Fruit fly (Drosophila melanogaster) whole organism, embryonic: Measurements from ENCODE around the gene eIF3h.

ENCODE experiments used
- CG10366 ChIP-seq: fragments of 200-800 bp; sonication (Bioruptor generic); IDR thresholded peaks from 2 replicates; pipeline ENCODE4 v1.3.6; 2022; ENCODE audit warnings: missing biosample characterization, missing genetic modification characterization
- CG11247 ChIP-seq: fragments of 200-800 bp; sonication (Bioruptor generic); IDR thresholded peaks from 2 replicates; pipeline ENCODE4 v1.3.6; 2022; ENCODE audit warnings: missing biosample characterization, missing genetic modification characterization
- CG11695 ChIP-seq: fragments of 200-800 bp; sonication (Bioruptor generic); IDR thresholded peaks from 3 replicates; pipeline ENCODE4 v1.3.6; 2022; ENCODE audit warnings: missing biosample characterization, missing genetic modification characterization
- CG14014 ChIP-seq: fragments of 200-800 bp; sonication (Bioruptor generic); IDR thresholded peaks from 2 replicates; pipeline ENCODE4 v1.3.6; 2022; ENCODE audit warnings: missing biosample characterization, missing genetic modification characterization
- CG14965 ChIP-seq: fragments of 200-800 bp; sonication (Bioruptor generic); optimal IDR thresholded peaks from 2 replicates; lab custom pipeline; 2016; ENCODE audit warnings: missing biosample characterization, missing genetic modification characterization, borderline replicate concordance
- CG17568 ChIP-seq: fragments of 200-800 bp; sonication (Bioruptor generic); optimal IDR thresholded peaks from 2 replicates; lab custom pipeline; 2018; ENCODE audit warnings: missing biosample characterization, mild to moderate bottlenecking, missing genetic modification characterization, moderate library complexity
- CG2120 ChIP-seq: fragments of 200-800 bp; sonication (Bioruptor generic); optimal IDR thresholded peaks from 3 replicates; lab custom pipeline; 2016; ENCODE audit warnings: missing biosample characterization, missing genetic modification characterization
- CG2199 ChIP-seq: fragments of 200-800 bp; sonication (Bioruptor generic); IDR thresholded peaks from 3 replicates; pipeline ENCODE4 v1.3.6; 2022; ENCODE audit warnings: missing biosample characterization, missing genetic modification characterization
- CG2202 ChIP-seq: fragments of 200-800 bp; sonication (Bioruptor generic); optimal IDR thresholded peaks from 2 replicates; lab custom pipeline; 2018; ENCODE audit warnings: missing biosample characterization, mild to moderate bottlenecking, missing genetic modification characterization
- CG3065 ChIP-seq: fragments of 200-800 bp; sonication (Bioruptor generic); optimal IDR thresholded peaks from 2 replicates; lab custom pipeline; 2016; ENCODE audit warnings: missing biosample characterization, missing genetic modification characterization
- CG31365 ChIP-seq: fragments of 200-800 bp; sonication (Bioruptor generic); optimal IDR thresholded peaks from 2 replicates; lab custom pipeline; 2018; ENCODE audit warnings: missing biosample characterization, mild to moderate bottlenecking, missing genetic modification characterization
- CG32532 ChIP-seq: fragments of 200-800 bp; sonication (Bioruptor generic); IDR thresholded peaks from 2 replicates; pipeline ENCODE4 v1.3.6; 2022; ENCODE audit warnings: missing biosample characterization, missing genetic modification characterization
- CG34376 ChIP-seq: fragments of 200-800 bp; sonication (Bioruptor generic); optimal IDR thresholded peaks from 2 replicates; lab custom pipeline; 2018; ENCODE audit warnings: missing biosample characterization, mild to moderate bottlenecking, missing genetic modification characterization
- CG34422 ChIP-seq: fragments of 200-800 bp; sonication (Bioruptor generic); IDR thresholded peaks from 3 replicates; pipeline ENCODE4 v1.3.6; 2022; ENCODE audit warnings: missing biosample characterization, missing genetic modification characterization
- CG3726 ChIP-seq: fragments of 200-800 bp; sonication (Bioruptor generic); IDR thresholded peaks from 3 replicates; pipeline ENCODE4, ENCODE4 v1.3.6; 2022; ENCODE audit warnings: missing biosample characterization, missing genetic modification characterization
- CG3995 ChIP-seq: fragments of 200-800 bp; sonication (Bioruptor generic); optimal IDR thresholded peaks from 3 replicates; lab custom pipeline; 2016; ENCODE audit warnings: missing biosample characterization, missing genetic modification characterization
- CG43689 ChIP-seq: fragments of 200-800 bp; sonication (Bioruptor generic); IDR thresholded peaks from 2 replicates; pipeline ENCODE4 v1.3.6; 2022; ENCODE audit warnings: missing biosample characterization, missing genetic modification characterization
- CG4707 ChIP-seq: fragments of 200-800 bp; sonication (Bioruptor generic); optimal IDR thresholded peaks from 2 replicates; lab custom pipeline; 2018; ENCODE audit warnings: missing biosample characterization, mild to moderate bottlenecking, missing genetic modification characterization, moderate library complexity
- CG8388 ChIP-seq: fragments of 200-800 bp; sonication (Bioruptor generic); optimal IDR thresholded peaks from 2 replicates; lab custom pipeline; 2019; ENCODE audit warnings: missing biosample characterization, mild to moderate bottlenecking, missing genetic modification characterization, moderate library complexity
- Dek ChIP-seq: fragments of 200-800 bp; sonication (Bioruptor generic); optimal IDR thresholded peaks from 3 replicates; lab custom pipeline; 2019; ENCODE audit warnings: missing biosample characterization, mild to moderate bottlenecking, missing genetic modification characterization, moderate library complexity
- Dip2 ChIP-seq: fragments of 200-800 bp; sonication (Bioruptor generic); IDR thresholded peaks from 2 replicates; pipeline ENCODE4 v1.3.6; 2022; ENCODE audit warnings: missing biosample characterization, missing genetic modification characterization
- Dip3 ChIP-seq: fragments of 200-800 bp; sonication (Bioruptor generic); optimal IDR thresholded peaks from 3 replicates; lab custom pipeline; 2016; ENCODE audit warnings: missing biosample characterization, missing genetic modification characterization
- Drgx ChIP-seq: fragments of 200-800 bp; sonication (Bioruptor generic); IDR thresholded peaks from 2 replicates; pipeline ENCODE4 v1.3.6; 2022; ENCODE audit warnings: missing biosample characterization, missing genetic modification characterization
- E2f2 ChIP-seq: fragments of 200-800 bp; sonication (Bioruptor generic); IDR thresholded peaks from 2 replicates; pipeline ENCODE4 v1.3.6; 2022; ENCODE audit warnings: missing biosample characterization, missing genetic modification characterization
- Elba2 ChIP-seq: fragments of 200-800 bp; sonication (Bioruptor generic); optimal IDR thresholded peaks from 3 replicates; lab custom pipeline; 2016; ENCODE audit warnings: missing biosample characterization, missing genetic modification characterization
- Ets65A ChIP-seq: fragments of 200-800 bp; sonication (Bioruptor generic); peaks from one replicate; lab custom pipeline; 2016; ENCODE audit warnings: missing biosample characterization, missing genetic modification characterization
- HLH3B ChIP-seq: fragments of 200-800 bp; sonication (Bioruptor generic); IDR thresholded peaks from 2 replicates; pipeline ENCODE4 v1.3.6; 2022; ENCODE audit warnings: missing biosample characterization, missing genetic modification characterization
- NFAT ChIP-seq: fragments of 200-800 bp; sonication (Bioruptor generic); IDR thresholded peaks from 2 replicates; pipeline ENCODE4 v1.3.6; 2022; ENCODE audit warnings: missing biosample characterization, missing genetic modification characterization
- Ptx1 ChIP-seq: fragments of 200-800 bp; sonication (Bioruptor generic); IDR thresholded peaks from 2 replicates; pipeline ENCODE4 v1.3.6; 2022; ENCODE audit warnings: missing biosample characterization, missing genetic modification characterization
- Rfx ChIP-seq: fragments of 200-800 bp; sonication (Bioruptor generic); IDR thresholded peaks from 2 replicates; pipeline ENCODE4 v1.3.6; 2022; ENCODE audit warnings: missing biosample characterization, missing genetic modification characterization
- Xrp1 ChIP-seq: fragments of 200-800 bp; sonication (Bioruptor generic); IDR thresholded peaks from 2 replicates; pipeline ENCODE4 v1.3.6; 2022; ENCODE audit warnings: missing biosample characterization, missing genetic modification characterization
- cwo ChIP-seq: fragments of 200-800 bp; sonication (Bioruptor generic); optimal IDR thresholded peaks from 3 replicates; lab custom pipeline; 2017; ENCODE audit warnings: missing biosample characterization, missing genetic modification characterization, mild to moderate bottlenecking, moderate library complexity, missing genetic modification reagents
- dm ChIP-seq: fragments of 200-800 bp; sonication (Bioruptor generic); optimal IDR thresholded peaks from 3 replicates; lab custom pipeline; 2016; ENCODE audit warnings: missing biosample characterization, missing genetic modification characterization
- fd102C ChIP-seq: fragments of 200-800 bp; sonication (Bioruptor generic); optimal IDR thresholded peaks from 2 replicates; lab custom pipeline; 2018; ENCODE audit warnings: missing biosample characterization, mild to moderate bottlenecking, missing genetic modification characterization, moderate library complexity
- fd3F ChIP-seq: fragments of 200-800 bp; sonication (Bioruptor generic); optimal IDR thresholded peaks from 2 replicates; lab custom pipeline; 2018; ENCODE audit warnings: missing biosample characterization, mild to moderate bottlenecking, missing genetic modification characterization, moderate library complexity
- gcm ChIP-seq: fragments of 200-800 bp; sonication (Bioruptor generic); optimal IDR thresholded peaks from 2 replicates; lab custom pipeline; 2019; ENCODE audit warnings: missing biosample characterization, mild to moderate bottlenecking, missing genetic modification characterization, moderate library complexity
- her ChIP-seq: fragments of 200-800 bp; sonication (Bioruptor generic); optimal IDR thresholded peaks from 2 replicates; lab custom pipeline; 2016; ENCODE audit warnings: missing biosample characterization, missing genetic modification characterization
- insv ChIP-seq, 2 experiments: fragments of 200-800 bp; sonication (Bioruptor generic); optimal IDR thresholded peaks; 3 replicates each; lab custom pipeline; 2016 to 2018; ENCODE audit warnings: missing biosample characterization in 2 of 2, missing genetic modification characterization in 2 of 2
- lilli ChIP-seq: fragments of 200-800 bp; sonication (Bioruptor generic); optimal IDR thresholded peaks from 3 replicates; lab custom pipeline; 2016; ENCODE audit warnings: missing biosample characterization, missing genetic modification characterization
- mam ChIP-seq: fragments of 200-800 bp; sonication (Bioruptor generic); optimal IDR thresholded peaks from 3 replicates; lab custom pipeline; 2016; ENCODE audit warnings: missing biosample characterization, missing genetic modification characterization
- nerfin-1 ChIP-seq: fragments of 200-800 bp; sonication (Bioruptor generic); optimal IDR thresholded peaks from 3 replicates; lab custom pipeline; 2019; ENCODE audit warnings: missing biosample characterization, mild to moderate bottlenecking, missing genetic modification characterization, moderate library complexity
- nerfin-2 ChIP-seq: fragments of 200-800 bp; sonication (Bioruptor generic); IDR thresholded peaks from 2 replicates; pipeline ENCODE4 v1.3.6; 2022; ENCODE audit warnings: missing biosample characterization, missing genetic modification characterization; ENCODE audit not compliant: partially characterized antibody
- nom ChIP-seq: fragments of 200-800 bp; sonication (Bioruptor generic); optimal IDR thresholded peaks from 2 replicates; lab custom pipeline; 2017; ENCODE audit warnings: missing biosample characterization, missing genetic modification characterization, mild to moderate bottlenecking, moderate library complexity, missing genetic modification reagents
- pb ChIP-seq: fragments of 200-800 bp; sonication (Bioruptor generic); optimal IDR thresholded peaks from 3 replicates; lab custom pipeline; 2016; ENCODE audit warnings: missing biosample characterization, missing genetic modification characterization
- row ChIP-seq: fragments of 200-800 bp; sonication (Bioruptor generic); IDR thresholded peaks from 3 replicates; pipeline ENCODE4 v1.3.6; 2022; ENCODE audit warnings: missing biosample characterization, missing genetic modification characterization
- sens ChIP-seq: fragments of 200-800 bp; sonication (Bioruptor generic); peaks from one replicate; lab custom pipeline; 2016; ENCODE audit warnings: missing biosample characterization, missing genetic modification characterization
- sisA ChIP-seq: fragments of 200-800 bp; sonication (Bioruptor generic); IDR thresholded peaks from 2 replicates; pipeline ENCODE4 v1.3.6; 2022; ENCODE audit warnings: missing biosample characterization, missing genetic modification characterization
- slbo ChIP-seq: fragments of 200-800 bp; sonication (Bioruptor generic); IDR thresholded peaks from 2 replicates; pipeline ENCODE4 v1.3.6; 2022; ENCODE audit warnings: missing biosample characterization, missing genetic modification characterization
- so ChIP-seq: fragments of 200-800 bp; sonication (Bioruptor generic); IDR thresholded peaks from 3 replicates; pipeline ENCODE4 v1.3.6; 2022; ENCODE audit warnings: missing biosample characterization, missing genetic modification characterization
- sqz ChIP-seq: fragments of 200-800 bp; sonication (Bioruptor generic); optimal IDR thresholded peaks from 3 replicates; lab custom pipeline; 2018; ENCODE audit warnings: missing biosample characterization, mild to moderate bottlenecking, missing genetic modification characterization
- sug ChIP-seq: fragments of 200-800 bp; optimal IDR thresholded peaks from 2 replicates; lab custom pipeline; 2019; ENCODE audit warnings: missing biosample characterization, mild to moderate bottlenecking, missing genetic modification characterization, moderate library complexity
- yki ChIP-seq: fragments of >200 bp; optimal IDR thresholded peaks from 3 replicates; lab custom pipeline; 2018

Gene eIF3h

DNA sequence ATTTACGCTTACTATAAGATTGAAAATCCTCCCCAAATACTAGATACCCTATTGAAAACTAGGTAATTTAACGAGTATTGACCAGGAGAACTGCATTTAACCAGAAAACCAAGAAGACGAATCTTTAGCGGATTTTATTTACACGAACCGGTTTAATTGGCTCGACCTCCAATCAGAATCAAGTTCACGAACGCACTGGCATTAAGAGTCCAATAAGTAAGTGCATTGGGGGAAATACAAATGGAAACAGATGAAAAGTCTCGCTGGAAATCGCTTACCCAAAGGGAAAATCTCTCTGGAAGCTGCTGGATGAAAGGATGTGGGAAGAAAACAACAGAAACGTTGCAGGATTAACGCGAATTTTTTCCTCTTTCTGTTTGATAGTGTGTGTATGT, 39.7 kb upstream of the eIF3h start:
- TF ChIP-seq HLH3B (GFP tag; lab: Robert Waterston, UW) = no peak
- TF ChIP-seq Elba2 (GFP tag; lab: Kevin White, UChicago) = peak; percentile 60
- no peak for TF ChIP-seq CG43689
- TF ChIP-seq insv (GFP tag; optimal IDR thresholded peaks at IDR 0.05; lab: Kevin White, UChicago) = peak; percentile 72 to 95
- peak; percentile 1 for TF ChIP-seq sens (GFP tag; lab: Kevin White, UChicago)

DNA sequence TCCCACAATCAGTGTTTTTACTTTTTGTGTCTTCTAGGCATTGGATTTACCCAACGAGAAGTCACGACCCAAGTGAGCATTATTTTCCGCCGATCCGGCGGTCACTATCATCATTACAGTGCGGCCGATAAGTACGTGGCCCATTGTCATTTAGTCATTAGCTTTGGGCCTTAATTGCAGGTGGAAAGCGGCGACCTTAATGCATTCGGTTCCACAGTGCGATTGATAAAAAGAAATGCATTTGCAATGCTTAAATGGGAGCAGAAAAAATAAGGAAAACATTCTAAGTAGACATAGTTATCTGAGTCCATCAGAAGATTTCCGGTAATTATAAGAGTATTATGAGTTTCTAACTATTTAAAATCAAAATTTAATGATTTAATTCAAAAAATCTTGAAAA, 39.3 kb upstream of the eIF3h start:
- no peak for TF ChIP-seq sqz (GFP tag; lab: Kevin White, UChicago)
- no peak for TF ChIP-seq dm (GFP tag; lab: Kevin White, UChicago)
- TF ChIP-seq yki (lab: Kevin White, UChicago) = no peak
- peak; percentile 12 for TF ChIP-seq CG3995 (GFP tag; lab: Kevin White, UChicago)
- TF ChIP-seq CG34376 = peak; percentile 77
- peak; percentile 21; the same call in 1 of the 2 replicates for TF ChIP-seq Rfx (GFP tag; lab: Robert Waterston, UW)
- TF ChIP-seq Dip2 = no peak
- peak; percentile 44; the same call in 1 of the 2 replicates for TF ChIP-seq NFAT (GFP tag; lab: Robert Waterston, UW)
- TF ChIP-seq so (GFP tag; lab: Robert Waterston, UW) = no peak
- TF ChIP-seq sug (tag; lab: Kevin White, UChicago) = peak; percentile 27
- 0 out of 3 replicates have a peak, but pooled peaks have one; percentile 31 for TF ChIP-seq CG11695 (GFP tag; lab: Robert Waterston, UW)
- TF ChIP-seq nom = no peak
- TF ChIP-seq CG3726 = no peak
- TF ChIP-seq E2f2 (GFP tag; lab: Robert Waterston, UW) = no peak
- no peak for TF ChIP-seq CG4707 (GFP tag; lab: Kevin White, UChicago)
- TF ChIP-seq row (GFP tag; lab: Robert Waterston, UW) = peak; percentile 26; the same call in 1 of the 3 replicates
- TF ChIP-seq CG2120 = peak; percentile 9
- TF ChIP-seq fd3F = no peak
- TF ChIP-seq Ets65A (GFP tag; lab: Kevin White, UChicago) = peak; percentile 6
- TF ChIP-seq CG14014 (GFP tag; lab: Robert Waterston, UW) = 0 out of 2 replicates have a peak, but pooled peaks have one; percentile 17
- TF ChIP-seq CG11247 (GFP tag; lab: Robert Waterston, UW) = no peak
- TF ChIP-seq Dek = peak; percentile 4
- TF ChIP-seq CG2199 (GFP tag; lab: Robert Waterston, UW) = peak; percentile 47; the same call in 1 of the 3 replicates
- TF ChIP-seq Xrp1 (GFP tag; lab: Robert Waterston, UW) = peak; percentile 37; the same call in 1 of the 2 replicates
- peak; percentile 74 for TF ChIP-seq CG8388 (GFP tag; lab: Kevin White, UChicago)
- no peak for TF ChIP-seq nerfin-1 (tag; lab: Kevin White, UChicago)
- no peak for TF ChIP-seq gcm
- peak; percentile 22 for TF ChIP-seq lilli (GFP tag; lab: Kevin White, UChicago)
- peak; percentile 65 for TF ChIP-seq sens (GFP tag; lab: Kevin White, UChicago)
- TF ChIP-seq Dip3 (GFP tag; lab: Kevin White, UChicago) = peak; percentile 19
- peak; percentile 31 for TF ChIP-seq mam (GFP tag; lab: Kevin White, UChicago)
- TF ChIP-seq sisA (GFP tag; lab: Robert Waterston, UW) = no peak
- peak; percentile 21; the same call in 1 of the 2 replicates for TF ChIP-seq Ptx1 (GFP tag; lab: Robert Waterston, UW)
- TF ChIP-seq nerfin-2 = no peak
- TF ChIP-seq CG32532 = peak; percentile 32
- peak; percentile 17; the same call in 1 of the 2 replicates for TF ChIP-seq slbo (GFP tag; lab: Robert Waterston, UW)

DNA sequence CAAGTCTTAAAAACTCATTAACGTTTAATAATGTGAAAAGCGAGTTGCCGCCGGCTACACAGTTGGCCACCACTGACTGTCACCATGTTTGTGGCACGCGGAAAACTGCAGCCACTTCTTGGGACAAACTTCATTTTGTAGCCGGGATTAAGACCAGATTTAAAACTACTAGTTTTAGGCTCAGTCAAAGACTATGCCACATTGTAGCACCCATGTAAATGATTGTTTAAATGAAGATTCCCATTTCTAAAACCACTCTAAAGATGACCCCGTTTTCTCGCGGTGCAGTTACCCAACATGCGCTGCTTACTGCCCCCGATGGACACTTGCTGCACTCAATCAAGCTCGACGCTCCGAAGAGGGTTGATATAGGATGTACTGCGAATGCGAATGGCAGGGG, 37.5 kb upstream of the eIF3h start:
- TF ChIP-seq pb (GFP tag; lab: Kevin White, UChicago) (no peak), fd102C (GFP tag; lab: Kevin White, UChicago) (no peak), Drgx (GFP tag; lab: Robert Waterston, UW) (peak; percentile 44; the same call in 1 of the 2 replicates), her (GFP tag; lab: Kevin White, UChicago) (no peak), CG31365 (tag; lab: Kevin White, UChicago) (no peak), CG2202 (no peak), CG3065 (GFP tag; lab: Kevin White, UChicago) (no peak), CG14965 (GFP tag; lab: Kevin White, UChicago) (no peak), cwo (GFP tag; lab: Kevin White, UChicago) (no peak), CG34422 (GFP tag; lab: Robert Waterston, UW) (no peak), CG14014 (GFP tag; lab: Robert Waterston, UW) (no peak), CG10366 (GFP tag; lab: Robert Waterston, UW) (peak; percentile 7; the same call in 1 of the 2 replicates), CG17568 (no peak)
